ENCODE assay signal across 1 fruit fly cellular context in the genomic region with DNA sequence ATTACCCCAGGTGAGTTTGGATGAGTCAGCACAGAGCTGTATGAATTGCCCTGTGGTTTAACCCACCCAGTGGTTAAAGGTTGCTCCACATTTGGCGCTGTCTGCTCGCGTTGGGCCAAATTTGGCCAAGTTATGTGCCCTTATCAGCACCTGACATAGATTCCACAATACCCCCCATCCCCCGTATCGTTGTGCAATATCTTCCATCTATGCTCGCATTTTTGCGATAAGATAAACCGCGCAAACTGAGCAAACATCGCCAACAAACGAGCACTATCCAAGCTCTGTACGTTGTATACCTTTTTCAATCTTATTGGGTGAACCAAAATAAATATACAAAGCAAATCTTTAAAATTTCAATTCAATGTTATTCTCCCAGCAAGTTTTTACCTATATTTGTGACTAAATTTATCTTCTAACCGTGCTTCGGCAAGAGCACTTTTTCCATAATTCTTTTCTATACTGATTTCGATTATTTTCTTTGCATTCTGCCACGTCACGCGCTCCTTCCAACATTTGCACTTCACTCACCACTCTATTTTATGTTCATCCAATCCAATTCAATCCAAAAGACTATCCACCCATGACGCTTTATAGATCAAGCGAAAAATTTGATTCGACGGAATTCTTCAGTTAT.
TF ChIP-seq lines count a peak whose summit lies in the region.

No protein-coding gene starts in this region.

TF ChIP-seq in whole organism, embryonic, 481 proteins besides CTCF, POLR2A, EP300 and RAD21 (continued from another document):
- TF ChIP-seq CG12659 (GFP tag; optimal IDR thresholded peaks at IDR 0.05; lab: Kevin White, UChicago) (peak; percentile 15), Mes4 (GFP tag; optimal IDR thresholded peaks at IDR 0.05; lab: Kevin White, UChicago) (no peak), crc (GFP tag; optimal IDR thresholded peaks at IDR 0.05; lab: Kevin White, UChicago) (no peak), CG2678 (tag; optimal IDR thresholded peaks at IDR 0.05; lab: Kevin White, UChicago) (peak; percentile 63), CG11093 (GFP tag; IDR thresholded peaks at IDR 0.05; lab: Robert Waterston, UW) (no peak), lab (GFP tag; optimal IDR thresholded peaks at IDR 0.05; lab: Kevin White, UChicago) (peak; percentile 78), maf-S (GFP tag; optimal IDR thresholded peaks at IDR 0.05; lab: Kevin White, UChicago) (no peak), CG30403 (GFP tag; optimal IDR thresholded peaks at IDR 0.05; lab: Kevin White, UChicago) (no peak), sd (tag; optimal IDR thresholded peaks at IDR 0.05; lab: Kevin White, UChicago) (peak; percentile 99), gro (GFP tag; optimal IDR thresholded peaks at IDR 0.05; lab: Kevin White, UChicago) (no peak), CG32532 (GFP tag; IDR thresholded peaks at IDR 0.05; lab: Robert Waterston, UW) (peak; percentile 26; the same call in 1 of the 2 replicates), MTF-1 (GFP tag; optimal IDR thresholded peaks at IDR 0.05; lab: Kevin White, UChicago; ENCODE audit: borderline replicate concordance) (no peak), dysf (GFP tag; IDR thresholded peaks at IDR 0.05; lab: Robert Waterston, UW) (peak; percentile 51; the same call in 2 of the 3 replicates), D19B (GFP tag; optimal IDR thresholded peaks at IDR 0.05; lab: Kevin White, UChicago) (peak; percentile 44), lola (GFP tag; optimal IDR thresholded peaks at IDR 0.05; lab: Kevin White, UChicago) (peak in 1 of 3 experiments; percentile 74), ara (GFP tag; IDR thresholded peaks at IDR 0.05; lab: Robert Waterston, UW) (no peak), CG1233 (GFP tag; optimal IDR thresholded peaks at IDR 0.05; lab: Kevin White, UChicago) (no peak), Nf-YB (GFP tag; optimal IDR thresholded peaks at IDR 0.05; lab: Kevin White, UChicago) (no peak), CG12391 (tag; optimal IDR thresholded peaks at IDR 0.05; lab: Kevin White, UChicago) (no peak), inv (GFP tag; IDR thresholded peaks at IDR 0.05; lab: Robert Waterston, UW; ENCODE audit: partially characterized antibody) (no peak), chinmo (GFP tag; IDR thresholded peaks at IDR 0.05; lab: Robert Waterston, UW; ENCODE audit: partially characterized antibody) (0 out of 4 replicates have a peak, but pooled peaks have one; percentile 55), CoRest (tag; optimal IDR thresholded peaks at IDR 0.05; lab: Kevin White, UChicago) (peak; percentile 51), trem (tag; optimal IDR thresholded peaks at IDR 0.05; lab: Kevin White, UChicago) (no peak), Dfd (GFP tag; optimal IDR thresholded peaks at IDR 0.05; lab: Kevin White, UChicago) (no peak), ewg (GFP tag; optimal IDR thresholded peaks at IDR 0.05; lab: Kevin White, UChicago) (no peak), HHEX (GFP tag; optimal IDR thresholded peaks at IDR 0.05; lab: Kevin White, UChicago) (peak; percentile 55), Rfx (GFP tag; IDR thresholded peaks at IDR 0.05; lab: Robert Waterston, UW) (peak; percentile 41; the same call in 1 of the 2 replicates), Hr39 (optimal IDR thresholded peaks at IDR 0.05; lab: Kevin White, UChicago) (no peak), CG3281 (GFP tag; optimal IDR thresholded peaks at IDR 0.05; lab: Kevin White, UChicago) (peak; percentile 67), salm (tag; optimal IDR thresholded peaks at IDR 0.05; lab: Kevin White, UChicago) (no peak), CG10267 (tag; optimal IDR thresholded peaks at IDR 0.05; lab: Kevin White, UChicago) (no peak), kni (GFP tag; optimal IDR thresholded peaks at IDR 0.05; lab: Kevin White, UChicago) (no peak), CG13287 (GFP tag; IDR thresholded peaks at IDR 0.05; lab: Robert Waterston, UW; ENCODE audit: partially characterized antibody) (no peak), Meics (GFP tag; optimal IDR thresholded peaks at IDR 0.05; lab: Kevin White, UChicago) (peak; percentile 75), CG17385 (GFP tag; optimal IDR thresholded peaks at IDR 0.05; lab: Kevin White, UChicago) (peak; percentile 21), CG1603 (tag; optimal IDR thresholded peaks at IDR 0.05; lab: Kevin White, UChicago) (no peak), CG4707 (GFP tag; optimal IDR thresholded peaks at IDR 0.05; lab: Kevin White, UChicago) (no peak), slbo (GFP tag; IDR thresholded peaks at IDR 0.05; lab: Robert Waterston, UW) (0 out of 2 replicates have a peak, but pooled peaks have one; percentile 20), CG2202 (tag; optimal IDR thresholded peaks at IDR 0.05; lab: Kevin White, UChicago) (no peak), YL-1 (GFP tag; optimal IDR thresholded peaks at IDR 0.05; lab: Kevin White, UChicago) (no peak), ac (GFP tag; optimal IDR thresholded peaks at IDR 0.05; lab: Kevin White, UChicago) (no peak), prd (optimal IDR thresholded peaks at IDR 0.05; lab: Kevin White, UChicago) (no peak), prd (GFP tag; IDR thresholded peaks at IDR 0.05; lab: Robert Waterston, UW) (no peak), schlank (tag; optimal IDR thresholded peaks at IDR 0.05; lab: Kevin White, UChicago) (no peak), fu2 (GFP tag; optimal IDR thresholded peaks at IDR 0.05; lab: Kevin White, UChicago) (peak; percentile 32), ro (GFP tag; IDR thresholded peaks at IDR 0.05; lab: Robert Waterston, UW) (no peak), CG7357 (GFP tag; IDR thresholded peaks at IDR 0.05; lab: Robert Waterston, UW) (no peak), eyg (GFP tag; optimal IDR thresholded peaks at IDR 0.05; lab: Kevin White, UChicago) (no peak)
